Worm (Caenorhabditis elegans) whole organism, L3 larva: ENCODE data around the gene hel-1.

Experiments used
- R02D3.7 ChIP-seq: fragments of 150-350 bp; optimal IDR thresholded peaks from 2 replicates; lab custom pipeline; 2014; ENCODE audit warnings: missing biosample characterization, missing genetic modification characterization
- ZK546.5 ChIP-seq: sonication (generic microtip); optimal IDR thresholded peaks from 2 replicates; lab custom pipeline; 2017; ENCODE audit warnings: missing biosample characterization, missing genetic modification characterization
- ama-1 ChIP-seq: fragments of 150-350 bp; optimal IDR thresholded peaks from 2 replicates; lab custom pipeline; 2018
- ceh-16 ChIP-seq: sonication (generic microtip); optimal IDR thresholded peaks from 2 replicates; lab custom pipeline; 2017; ENCODE audit warnings: missing biosample characterization, missing genetic modification characterization
- ceh-28 ChIP-seq: fragments of 150-350 bp; optimal IDR thresholded peaks from 2 replicates; lab custom pipeline; 2014; ENCODE audit warnings: missing biosample characterization, missing genetic modification reagents, missing genetic modification characterization
- ceh-9 ChIP-seq: sonication (generic microtip); optimal IDR thresholded peaks from 2 replicates; lab custom pipeline; 2018; ENCODE audit warnings: missing biosample characterization, missing genetic modification characterization
- daf-12 ChIP-seq: fragments of 150-350 bp; optimal IDR thresholded peaks from 2 replicates; lab custom pipeline; 2014; ENCODE audit warnings: missing biosample characterization, missing genetic modification reagents, missing genetic modification characterization
- elt-1 ChIP-seq: fragments of 150-350 bp; optimal IDR thresholded peaks from 2 replicates; lab custom pipeline; 2014; ENCODE audit warnings: missing biosample characterization, missing genetic modification characterization
- elt-2 ChIP-seq: sonication (generic microtip); optimal IDR thresholded peaks from 2 replicates; lab custom pipeline; 2016; ENCODE audit warnings: missing genetic modification reagents, mild to moderate bottlenecking, missing genetic modification characterization, missing compliant biosample characterization
- elt-3 ChIP-seq, 3 experiments: fragments of 150-350 bp in 1 of 3; sonication (generic microtip) in 2 of 3; optimal IDR thresholded peaks; 2 replicates in 2 of 3; 4 replicates in 1 of 3; lab custom pipeline; 2014 to 2017; ENCODE audit warnings: missing biosample characterization in 3 of 3, missing genetic modification characterization in 3 of 3
- fkh-2 ChIP-seq: fragments of 150-350 bp; optimal IDR thresholded peaks from 2 replicates; lab custom pipeline; 2014; ENCODE audit warnings: missing biosample characterization, missing genetic modification reagents, missing genetic modification characterization
- hmg-11 ChIP-seq: sonication (generic microtip); optimal IDR thresholded peaks from 2 replicates; lab custom pipeline; 2016; ENCODE audit warnings: missing genetic modification characterization, missing compliant biosample characterization
- lin-15B ChIP-seq: fragments of 150-350 bp; optimal IDR thresholded peaks from 2 replicates; lab custom pipeline; 2014; ENCODE audit warnings: missing biosample characterization, missing genetic modification characterization
- nfya-1 ChIP-seq: sonication (generic microtip); optimal IDR thresholded peaks from 2 replicates; lab custom pipeline; 2017; ENCODE audit warnings: missing genetic modification characterization, mild to moderate bottlenecking, missing compliant biosample characterization, antibody characterized with exemption, moderate library complexity; ENCODE audit not compliant: insufficient read depth
- nhr-12 ChIP-seq: fragments of 150-350 bp; optimal IDR thresholded peaks from 2 replicates; lab custom pipeline; 2014; ENCODE audit warnings: missing biosample characterization, missing genetic modification characterization
- nhr-23 ChIP-seq: fragments of 150-350 bp; optimal IDR thresholded peaks from 2 replicates; lab custom pipeline; 2014; ENCODE audit warnings: missing biosample characterization, missing genetic modification reagents, missing genetic modification characterization
- nhr-77 ChIP-seq: fragments of 150-350 bp; optimal IDR thresholded peaks from 2 replicates; lab custom pipeline; 2014; ENCODE audit warnings: missing biosample characterization, missing genetic modification characterization
- pha-4 ChIP-seq: fragments of 150-350 bp; optimal IDR thresholded peaks from 2 replicates; lab custom pipeline; 2014; ENCODE audit warnings: missing biosample characterization, missing genetic modification reagents, missing genetic modification characterization
- sea-2 ChIP-seq: fragments of 150-350 bp; sonication (generic microtip); optimal IDR thresholded peaks from 4 replicates; lab custom pipeline; 2014; ENCODE audit warnings: missing biosample characterization, missing genetic modification reagents, missing genetic modification characterization
- snpc-4 ChIP-seq: fragments of 150-350 bp; optimal IDR thresholded peaks from 2 replicates; lab custom pipeline; 2014; ENCODE audit warnings: missing biosample characterization, missing genetic modification characterization
- zag-1 ChIP-seq: fragments of 150-350 bp; optimal IDR thresholded peaks from 2 replicates; lab custom pipeline; 2014; ENCODE audit warnings: missing biosample characterization, missing genetic modification characterization

The hel-1 gene

DNA sequence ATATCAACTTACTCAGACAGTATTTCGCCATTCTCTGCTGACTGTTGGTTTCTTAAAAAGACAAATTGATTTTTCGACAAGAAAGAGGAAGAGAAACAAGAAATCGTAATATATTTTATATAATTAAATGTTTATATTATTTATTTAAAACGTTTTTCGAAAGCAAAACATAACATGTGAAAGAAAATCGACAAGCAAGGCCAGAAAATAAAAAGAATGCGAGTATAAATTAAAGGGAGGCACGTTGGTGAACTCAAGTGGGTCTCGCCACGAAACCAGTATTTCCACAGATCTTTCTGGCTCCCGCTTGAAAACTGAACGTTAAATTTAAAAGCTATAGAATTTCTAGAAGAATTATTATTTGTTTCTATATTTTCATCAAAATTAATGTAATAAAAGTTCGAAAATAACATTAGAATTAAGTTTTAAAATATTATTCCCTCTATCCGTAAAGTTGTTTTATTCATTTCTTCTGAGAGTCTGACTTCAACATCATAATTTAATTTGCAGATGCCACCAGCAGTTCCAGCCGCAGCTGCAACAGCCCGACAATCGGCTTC lies 45.4 kb downstream of the hel-1 start, which contains the start of the genes nst-1 and cct-4:
nst-1 (minus strand) TSS at position 51 of the 560 bp plus-strand sequence.
cct-4 (plus strand) TSS at position 510 of the 560 bp plus-strand sequence.
- TF ChIP-seq sea-2 (GFP tag; lab: Kevin White, UChicago) (no peak), ceh-16 (tag; lab: Kevin White, UChicago) (no peak), ama-1 (lab: Kevin White, UChicago) (no peak), R02D3.7 (tag; lab: Kevin White, UChicago) (no peak), ceh-9 (tag; lab: Kevin White, UChicago) (no peak), elt-2 (tag; lab: Kevin White, UChicago) (peak; percentile 4), nhr-77 (tag; lab: Kevin White, UChicago) (no peak), ZK546.5 (tag; lab: Kevin White, UChicago) (no peak), pha-4 (tag; lab: Kevin White, UChicago) (peak; percentile 58), lin-15B (tag; lab: Kevin White, UChicago) (peak; percentile 50), nfya-1 (tag; lab: Kevin White, UChicago) (peak; percentile 58), daf-12 (no peak), nhr-23 (tag; lab: Kevin White, UChicago) (no peak), hmg-11 (peak; percentile 14), zag-1 (no peak), fkh-2 (tag; lab: Kevin White, UChicago) (no peak), ceh-28 (tag; lab: Kevin White, UChicago) (no peak), elt-3 (tag; optimal IDR thresholded peaks at IDR 0.05; lab: Kevin White, UChicago) (no peak), snpc-4 (tag; lab: Kevin White, UChicago) (no peak)

DNA sequence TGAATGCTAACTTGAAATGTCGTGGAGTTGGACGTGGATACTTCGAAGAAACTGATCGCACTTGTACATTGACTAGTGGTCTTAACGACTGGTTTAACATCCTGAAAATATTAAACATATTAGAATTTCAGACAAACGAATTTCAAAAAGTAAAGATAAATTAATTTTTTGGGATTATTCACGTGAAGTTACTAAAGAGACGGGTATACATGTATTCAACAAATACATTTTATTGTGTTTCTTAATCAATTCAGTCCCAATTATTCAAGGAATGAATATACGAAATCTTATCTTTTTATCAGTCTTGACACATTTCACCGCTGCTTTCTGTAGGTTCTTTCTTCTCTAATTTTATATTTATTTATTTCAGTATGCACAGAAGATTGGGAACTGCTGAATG lies 50.3 kb downstream of the hel-1 start, which contains the start of the genes mrpl-10 and clec-142:
mrpl-10 (minus strand) TSS at position 101 of the 400 bp plus-strand sequence.
clec-142 (plus strand) TSS at position 264 of the 400 bp plus-strand sequence.
- TF ChIP-seq pha-4 (tag; lab: Kevin White, UChicago), result no peak
- no peak for TF ChIP-seq elt-1 (tag; lab: Kevin White, UChicago)
- TF ChIP-seq nhr-12 (tag; lab: Kevin White, UChicago), result no peak
- no peak for TF ChIP-seq fkh-2 (tag; lab: Kevin White, UChicago)
